Fruit fly (Drosophila melanogaster) whole organism, embryonic: ENCODE results near the gene ninaB.

ENCODE experiments used
- Abd-B ChIP-seq: fragments of 200-800 bp; sonication (Bioruptor generic); optimal IDR thresholded peaks from 2 replicates; lab custom pipeline; 2018; ENCODE audit warnings: missing biosample characterization, mild to moderate bottlenecking, missing genetic modification characterization, moderate library complexity
- Asciz ChIP-seq: fragments of 200-800 bp; sonication (Bioruptor generic); optimal IDR thresholded peaks from 2 replicates; lab custom pipeline; 2017; ENCODE audit warnings: missing biosample characterization, mild to moderate bottlenecking, missing genetic modification characterization, missing genetic modification reagents
- Atf-2 ChIP-seq: fragments of 200-800 bp; sonication (Bioruptor generic); optimal IDR thresholded peaks from 2 replicates; lab custom pipeline; 2016; ENCODE audit warnings: missing biosample characterization, missing genetic modification characterization
- Bgb ChIP-seq: fragments of 200-800 bp; sonication (Bioruptor generic); IDR thresholded peaks from 2 replicates; pipeline ENCODE4 v1.3.6; 2022; ENCODE audit warnings: missing biosample characterization, missing genetic modification characterization; ENCODE audit not compliant: partially characterized antibody
- Bteb2 ChIP-seq: fragments of 200-800 bp; sonication (Bioruptor generic); optimal IDR thresholded peaks from 2 replicates; lab custom pipeline; 2016; ENCODE audit warnings: missing biosample characterization, missing genetic modification characterization
- CG10267 ChIP-seq: fragments of 200-800 bp; sonication (Bioruptor generic); optimal IDR thresholded peaks from 2 replicates; lab custom pipeline; 2018; ENCODE audit warnings: missing biosample characterization, mild to moderate bottlenecking, missing genetic modification characterization, moderate library complexity
- CG10543 ChIP-seq: fragments of 200-800 bp; sonication (Bioruptor generic); optimal IDR thresholded peaks from 3 replicates; lab custom pipeline; 2017; ENCODE audit warnings: missing biosample characterization, mild to moderate bottlenecking, missing genetic modification characterization, moderate library complexity
- CG11560 ChIP-seq: fragments of 200-800 bp; sonication (Bioruptor generic); IDR thresholded peaks from 3 replicates; pipeline ENCODE4 v1.3.6; 2022; ENCODE audit warnings: missing biosample characterization, missing genetic modification characterization
- CG12219 ChIP-seq: fragments of 200-800 bp; sonication (Bioruptor generic); optimal IDR thresholded peaks from 3 replicates; lab custom pipeline; 2018; ENCODE audit warnings: missing biosample characterization, mild to moderate bottlenecking, missing genetic modification characterization
- CG12659 ChIP-seq: fragments of 200-800 bp; sonication (Bioruptor generic); optimal IDR thresholded peaks from 3 replicates; lab custom pipeline; 2017; ENCODE audit warnings: mild to moderate bottlenecking, missing biosample characterization, missing genetic modification reagents, missing genetic modification characterization
- CG14860 ChIP-seq: fragments of 200-800 bp; sonication (Bioruptor generic); IDR thresholded peaks from 3 replicates; pipeline ENCODE4 v1.3.6; 2022; ENCODE audit warnings: missing biosample characterization, missing genetic modification characterization; ENCODE audit not compliant: partially characterized antibody
- CG15073 ChIP-seq: fragments of 200-800 bp; sonication (Bioruptor generic); optimal IDR thresholded peaks from 2 replicates; lab custom pipeline; 2016; ENCODE audit warnings: missing biosample characterization, missing genetic modification characterization
- CG17186 ChIP-seq: fragments of 200-800 bp; sonication (Bioruptor generic); optimal IDR thresholded peaks from 3 replicates; lab custom pipeline; 2017; ENCODE audit warnings: missing biosample characterization, missing genetic modification reagents, missing genetic modification characterization
- CG17361 ChIP-seq: fragments of 200-800 bp; sonication (Bioruptor generic); IDR thresholded peaks from 3 replicates; pipeline ENCODE4 v1.3.6; 2022; ENCODE audit warnings: missing biosample characterization, missing genetic modification characterization
- CG2129 ChIP-seq: fragments of 200-800 bp; sonication (Bioruptor generic); IDR thresholded peaks from 2 replicates; pipeline ENCODE4 v1.3.6; 2022; ENCODE audit warnings: missing biosample characterization, missing genetic modification characterization; ENCODE audit not compliant: partially characterized antibody
- CG30431 ChIP-seq: fragments of 200-800 bp; sonication (Bioruptor generic); optimal IDR thresholded peaks from 2 replicates; lab custom pipeline; 2017; ENCODE audit warnings: missing biosample characterization, missing genetic modification characterization
- CG3281 ChIP-seq: fragments of 200-800 bp; sonication (Bioruptor generic); optimal IDR thresholded peaks from 3 replicates; lab custom pipeline; 2017; ENCODE audit warnings: missing biosample characterization, mild to moderate bottlenecking, missing genetic modification characterization
- CG3847 ChIP-seq: fragments of 200-800 bp; sonication (Bioruptor generic); IDR thresholded peaks from 2 replicates; pipeline ENCODE4 v1.3.6; 2022; ENCODE audit warnings: missing biosample characterization, missing genetic modification characterization
- CG4617 ChIP-seq: fragments of 200-800 bp; sonication (Bioruptor generic); optimal IDR thresholded peaks from 3 replicates; lab custom pipeline; 2016; ENCODE audit warnings: missing biosample characterization, missing genetic modification characterization, borderline replicate concordance
- CG6254 ChIP-seq: fragments of 200-800 bp; sonication (Bioruptor generic); optimal IDR thresholded peaks from 3 replicates; lab custom pipeline; 2017; ENCODE audit warnings: mild to moderate bottlenecking, missing biosample characterization, missing genetic modification reagents, missing genetic modification characterization
- CG6683 ChIP-seq: fragments of 200-800 bp; sonication (Bioruptor generic); optimal IDR thresholded peaks from 2 replicates; lab custom pipeline; 2017; ENCODE audit warnings: missing biosample characterization, mild to moderate bottlenecking, missing genetic modification characterization, missing genetic modification reagents
- Dbx ChIP-seq: fragments of 200-800 bp; sonication (Bioruptor generic); IDR thresholded peaks from 3 replicates; pipeline ENCODE4 v1.3.6; 2022; ENCODE audit warnings: missing biosample characterization, missing genetic modification characterization
- Deaf1 ChIP-seq: fragments of 200-800 bp; optimal IDR thresholded peaks from 3 replicates; lab custom pipeline; 2019; ENCODE audit warnings: missing biosample characterization, mild to moderate bottlenecking, missing genetic modification characterization, moderate library complexity
- E2f1 ChIP-seq: fragments of 200-800 bp; sonication (Bioruptor generic); IDR thresholded peaks from 2 replicates; pipeline ENCODE4 v1.3.6; 2022; ENCODE audit warnings: missing biosample characterization, missing genetic modification characterization
- Fer1 ChIP-seq: fragments of 200-800 bp; sonication (Bioruptor generic); optimal IDR thresholded peaks from 2 replicates; lab custom pipeline; 2017; ENCODE audit warnings: missing biosample characterization, mild to moderate bottlenecking, missing genetic modification characterization
- H15 ChIP-seq: fragments of 200-800 bp; sonication (Bioruptor generic); IDR thresholded peaks from 3 replicates; pipeline ENCODE4 v1.3.6; 2022; ENCODE audit warnings: missing biosample characterization, missing genetic modification characterization
- Hand ChIP-seq: fragments of 200-800 bp; sonication (Bioruptor generic); optimal IDR thresholded peaks from 2 replicates; lab custom pipeline; 2017; ENCODE audit warnings: mild to moderate bottlenecking, missing biosample characterization, missing genetic modification reagents, missing genetic modification characterization
- Mad ChIP-seq: fragments of 200-800 bp; sonication (Bioruptor generic); optimal IDR thresholded peaks from 2 replicates; lab custom pipeline; 2016; ENCODE audit warnings: missing biosample characterization, missing genetic modification characterization
- Oaz ChIP-seq: fragments of 200-800 bp; sonication (Bioruptor generic); IDR thresholded peaks from 2 replicates; pipeline ENCODE4 v1.3.6; 2022; ENCODE audit warnings: missing biosample characterization, missing genetic modification characterization
- Poxn ChIP-seq: fragments of 200-800 bp; sonication (Bioruptor generic); IDR thresholded peaks from 2 replicates; pipeline ENCODE4 v1.3.6; 2022; ENCODE audit warnings: missing biosample characterization, missing genetic modification characterization
- Ptx1 ChIP-seq: fragments of 200-800 bp; sonication (Bioruptor generic); IDR thresholded peaks from 2 replicates; pipeline ENCODE4 v1.3.6; 2022; ENCODE audit warnings: missing biosample characterization, missing genetic modification characterization
- Xbp1 ChIP-seq: fragments of 200-800 bp; sonication (Bioruptor generic); optimal IDR thresholded peaks from 3 replicates; lab custom pipeline; 2016; ENCODE audit warnings: missing biosample characterization, mild to moderate bottlenecking, missing genetic modification characterization
- YL-1 ChIP-seq: fragments of 200-800 bp; sonication (Bioruptor generic); optimal IDR thresholded peaks from 3 replicates; lab custom pipeline; 2017; ENCODE audit warnings: missing biosample characterization, mild to moderate bottlenecking, missing genetic modification characterization
- ac ChIP-seq: fragments of 200-800 bp; sonication (Bioruptor generic); optimal IDR thresholded peaks from 3 replicates; lab custom pipeline; 2017; ENCODE audit warnings: missing biosample characterization, mild to moderate bottlenecking, missing genetic modification characterization
- amos ChIP-seq: fragments of 200-800 bp; sonication (Bioruptor generic); IDR thresholded peaks from 2 replicates; pipeline ENCODE4 v1.3.6; 2022; ENCODE audit warnings: missing biosample characterization, missing genetic modification characterization; ENCODE audit not compliant: partially characterized antibody
- az2 ChIP-seq: fragments of 200-800 bp; sonication (Bioruptor generic); optimal IDR thresholded peaks from 3 replicates; lab custom pipeline; 2016; ENCODE audit warnings: missing biosample characterization, missing genetic modification characterization
- bbx ChIP-seq: fragments of 200-800 bp; sonication (Bioruptor generic); IDR thresholded peaks from 2 replicates; pipeline ENCODE4 v1.3.6; 2022; ENCODE audit warnings: missing biosample characterization, missing genetic modification characterization; ENCODE audit not compliant: partially characterized antibody
- bcd ChIP-seq: fragments of 200-800 bp; sonication (Bioruptor generic); optimal IDR thresholded peaks from 2 replicates; lab custom pipeline; 2017; ENCODE audit warnings: missing biosample characterization, mild to moderate bottlenecking, missing genetic modification characterization
- bowl ChIP-seq: fragments of 200-800 bp; sonication (Bioruptor generic); IDR thresholded peaks from 2 replicates; pipeline ENCODE4 v1.3.6; 2022; ENCODE audit warnings: missing biosample characterization, missing genetic modification characterization
- exex ChIP-seq: fragments of 200-800 bp; sonication (Bioruptor generic); optimal IDR thresholded peaks from 4 replicates; lab custom pipeline; 2018; ENCODE audit warnings: missing biosample characterization, mild to moderate bottlenecking, missing genetic modification characterization, moderate library complexity
- gsb ChIP-seq: fragments of 200-800 bp; sonication (Bioruptor generic); IDR thresholded peaks from 2 replicates; pipeline ENCODE4 v1.3.6; 2022; ENCODE audit warnings: missing biosample characterization, missing genetic modification characterization
- hth ChIP-seq: fragments of >200 bp; optimal IDR thresholded peaks from 2 replicates; lab custom pipeline; 2017; ENCODE audit warnings: inconsistent platforms
- klu ChIP-seq: fragments of 200-800 bp; sonication (Bioruptor generic); IDR thresholded peaks from 2 replicates; pipeline ENCODE4 v1.3.6; 2022; ENCODE audit warnings: missing biosample characterization, missing genetic modification characterization
- pzg ChIP-seq: fragments of 200-800 bp; sonication (Bioruptor generic); optimal IDR thresholded peaks from 3 replicates; lab custom pipeline; 2018; ENCODE audit warnings: missing biosample characterization, mild to moderate bottlenecking, missing genetic modification characterization, moderate library complexity
- ranshi ChIP-seq: fragments of 200-800 bp; sonication (Bioruptor generic); IDR thresholded peaks from 2 replicates; pipeline ENCODE4 v1.3.6; 2022; ENCODE audit warnings: missing biosample characterization, missing genetic modification characterization
- sens-2 ChIP-seq: fragments of 200-800 bp; sonication (Bioruptor generic); IDR thresholded peaks from 2 replicates; pipeline ENCODE4 v1.3.6; 2022; ENCODE audit warnings: missing biosample characterization, missing genetic modification characterization
- tin ChIP-seq: fragments of 200-800 bp; sonication (Bioruptor generic); optimal IDR thresholded peaks from 3 replicates; lab custom pipeline; 2016; ENCODE audit warnings: missing biosample characterization, missing genetic modification characterization
- tup ChIP-seq: fragments of 200-800 bp; sonication (Bioruptor generic); optimal IDR thresholded peaks from 2 replicates; lab custom pipeline; 2016; ENCODE audit warnings: missing biosample characterization, mild to moderate bottlenecking, missing genetic modification characterization, moderate library complexity

ninaB gene

dm6 chr3R:13676137-13677086 lies 24.0 kb upstream of the ninaB start, which contains the start of the genes Lkb1 and CG9588 (continued):
- peak; percentile 66 for TF ChIP-seq Xbp1 (GFP tag; lab: Kevin White, UChicago)
- peak; percentile 25; the same call in 1 of the 2 replicates for TF ChIP-seq klu (GFP tag; lab: Robert Waterston, UW)
- no peak for TF ChIP-seq CG15073 (GFP tag; lab: Kevin White, UChicago)
- TF ChIP-seq Dbx (GFP tag; lab: Robert Waterston, UW) = peak; percentile 74
- peak; percentile 62 for TF ChIP-seq ranshi (GFP tag; lab: Robert Waterston, UW)
- no peak for TF ChIP-seq Poxn (GFP tag; lab: Robert Waterston, UW)
- TF ChIP-seq H15 = peak; percentile 70
- TF ChIP-seq Abd-B (GFP tag; lab: Kevin White, UChicago) = peak; percentile 55
- no peak for TF ChIP-seq Fer1 (GFP tag; lab: Kevin White, UChicago)
- no peak for TF ChIP-seq CG6683
- peak; percentile 2 for TF ChIP-seq Mad (GFP tag; lab: Kevin White, UChicago)
- no peak for TF ChIP-seq hth (lab: Kevin White, UChicago)
- peak; percentile 3 for TF ChIP-seq tup
- TF ChIP-seq CG3847 = peak; percentile 54
- TF ChIP-seq Hand = no peak
- no peak for TF ChIP-seq CG17186 (GFP tag; lab: Kevin White, UChicago)
- TF ChIP-seq E2f1 (GFP tag; lab: Robert Waterston, UW) = peak; percentile 73
- no peak for TF ChIP-seq ac
- TF ChIP-seq Bteb2 (GFP tag; lab: Kevin White, UChicago) = no peak
- TF ChIP-seq CG14860 (GFP tag; lab: Robert Waterston, UW) = no peak
- TF ChIP-seq CG17361 (GFP tag; lab: Robert Waterston, UW) = peak; percentile 33; the same call in 1 of the 3 replicates
- no peak for TF ChIP-seq Asciz (GFP tag; lab: Kevin White, UChicago)
- TF ChIP-seq az2 (GFP tag; lab: Kevin White, UChicago) = peak; percentile 36
- peak; percentile 34 for TF ChIP-seq CG12659
- TF ChIP-seq CG6254 (GFP tag; lab: Kevin White, UChicago) = no peak
- no peak for TF ChIP-seq sens-2 (GFP tag; lab: Robert Waterston, UW)
- 0 out of 2 replicates have a peak, but pooled peaks have one; percentile 28 for TF ChIP-seq bowl
- TF ChIP-seq Atf-2 (GFP tag; lab: Kevin White, UChicago) = peak; percentile 35
- peak; percentile 58 for TF ChIP-seq pzg (GFP tag; lab: Kevin White, UChicago)
- peak; percentile 63; the same call in 1 of the 3 replicates for TF ChIP-seq CG11560 (tag; lab: Robert Waterston, UW)
- peak; percentile 18 for TF ChIP-seq CG12219 (GFP tag; lab: Kevin White, UChicago)
- no peak for TF ChIP-seq Deaf1 (tag; lab: Kevin White, UChicago)
- peak; percentile 51 for TF ChIP-seq CG30431 (GFP tag; lab: Kevin White, UChicago)
- TF ChIP-seq bcd (GFP tag; lab: Kevin White, UChicago) = peak; percentile 60
- peak; percentile 56 for TF ChIP-seq Oaz (GFP tag; lab: Robert Waterston, UW)
- TF ChIP-seq Ptx1 (GFP tag; lab: Robert Waterston, UW) = peak; percentile 83
- TF ChIP-seq CG3281 (GFP tag; lab: Kevin White, UChicago) = no peak
- no peak for TF ChIP-seq exex (tag; lab: Kevin White, UChicago)
- peak; percentile 4 for TF ChIP-seq tin (GFP tag; lab: Kevin White, UChicago)
- TF ChIP-seq CG2129 (GFP tag; lab: Robert Waterston, UW) = no peak
- TF ChIP-seq YL-1 (GFP tag; lab: Kevin White, UChicago) = peak; percentile 88
- TF ChIP-seq gsb (GFP tag; lab: Robert Waterston, UW) = peak; percentile 70
- peak; percentile 98 for TF ChIP-seq CG4617
- peak; percentile 28 for TF ChIP-seq CG10267 (tag; lab: Kevin White, UChicago)
- TF ChIP-seq bbx (GFP tag; lab: Robert Waterston, UW) = no peak
- no peak for TF ChIP-seq Bgb (GFP tag; lab: Robert Waterston, UW)
- peak; percentile 23; the same call in 1 of the 2 replicates for TF ChIP-seq amos (GFP tag; lab: Robert Waterston, UW)
- TF ChIP-seq CG10543 (GFP tag; lab: Kevin White, UChicago) = no peak
